Fruit fly (Drosophila melanogaster): ENCODE measurements around the gene Cchl.
A peak's percentile ranks its signal among the peaks of the same experiment; 100 is the strongest.

Cchl gene

DNA sequence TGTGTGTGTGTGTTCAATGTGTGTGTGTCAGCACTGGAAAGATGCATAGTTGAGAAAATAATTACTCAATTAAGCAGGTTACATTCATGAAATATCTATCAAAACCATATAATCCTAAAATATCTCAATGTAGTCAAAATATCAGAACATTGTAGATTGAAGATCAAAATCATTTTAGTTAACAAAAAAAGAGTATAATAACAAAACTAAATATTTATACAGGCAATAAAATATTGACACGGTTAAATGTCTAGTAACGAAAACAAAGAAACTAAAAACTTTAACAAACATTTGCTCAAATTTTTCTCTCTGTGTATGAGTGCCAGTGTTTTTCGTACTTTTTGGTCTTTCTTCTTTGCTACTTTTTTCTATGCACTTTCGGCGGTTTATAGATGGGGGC, 28.4 kb downstream of the Cchl start:
- TF ChIP-seq CG17801 (GFP tag; optimal IDR thresholded peaks at IDR 0.05; ENCODE audit: partially characterized antibody) = no peak

DNA sequence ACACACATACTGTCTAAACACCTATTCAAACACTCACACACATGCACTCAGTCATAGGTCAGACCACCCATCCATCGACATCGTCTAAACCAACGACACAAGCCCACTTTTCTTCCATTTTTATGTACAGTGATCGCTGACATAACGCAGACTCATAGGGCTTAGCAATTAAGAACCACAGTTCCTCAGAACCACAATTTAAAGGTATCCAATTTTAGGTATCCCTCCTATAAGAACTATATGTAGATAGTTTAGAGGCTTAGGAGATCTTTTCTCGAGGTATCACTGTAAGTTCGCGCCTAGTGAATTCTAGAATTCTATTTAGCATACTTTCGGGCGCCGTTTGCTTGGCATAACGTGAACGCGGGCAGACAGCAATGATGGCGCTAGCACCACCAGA, 34.4 kb downstream of the Cchl start:
- TF ChIP-seq CG17801 (GFP tag; optimal IDR thresholded peaks at IDR 0.05; ENCODE audit: partially characterized antibody) = peak; percentile 10

DNA sequence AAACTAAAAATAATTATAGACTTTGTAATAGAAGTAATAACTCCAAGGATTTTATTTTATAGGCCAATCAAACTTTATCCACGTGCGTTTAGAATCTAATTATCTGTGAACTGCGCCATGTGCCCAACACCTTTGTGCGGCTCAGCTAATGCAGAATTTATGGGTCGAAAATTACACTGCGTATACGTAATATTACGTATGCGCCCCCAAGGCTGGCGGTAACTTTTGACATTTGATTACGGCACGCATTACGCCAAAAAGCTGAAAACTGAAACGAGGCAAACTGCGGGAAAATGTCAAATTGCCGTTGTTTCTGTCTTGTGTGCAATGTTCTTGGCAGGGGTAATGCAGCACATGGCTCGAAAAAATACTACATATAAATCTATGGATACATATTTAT, 35.7 kb downstream of the Cchl start:
- TF ChIP-seq CG17801 (GFP tag; optimal IDR thresholded peaks at IDR 0.05; ENCODE audit: partially characterized antibody) = no peak

DNA sequence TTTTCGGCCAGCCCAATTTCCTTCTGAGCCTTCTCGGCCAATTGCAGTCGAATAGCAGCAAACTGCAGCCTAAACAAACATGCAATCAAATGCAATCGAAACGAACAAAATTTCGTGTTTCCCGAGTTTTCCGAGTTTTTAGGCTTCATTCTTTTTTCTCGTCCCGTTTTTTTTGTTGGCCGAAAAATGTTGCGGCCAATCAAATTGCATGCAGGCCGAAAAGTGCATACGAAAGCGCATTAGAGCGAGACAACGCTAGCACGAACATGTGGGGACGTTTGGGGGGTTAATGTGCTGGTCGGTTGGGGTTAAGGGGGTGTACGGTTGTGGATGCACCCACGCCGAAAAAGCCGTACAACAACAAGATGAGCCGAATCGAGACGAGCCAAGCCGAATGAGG, 37.5 kb downstream of the Cchl start:
- no peak for TF ChIP-seq CG17801 (GFP tag; optimal IDR thresholded peaks at IDR 0.05; ENCODE audit: partially characterized antibody)

DNA sequence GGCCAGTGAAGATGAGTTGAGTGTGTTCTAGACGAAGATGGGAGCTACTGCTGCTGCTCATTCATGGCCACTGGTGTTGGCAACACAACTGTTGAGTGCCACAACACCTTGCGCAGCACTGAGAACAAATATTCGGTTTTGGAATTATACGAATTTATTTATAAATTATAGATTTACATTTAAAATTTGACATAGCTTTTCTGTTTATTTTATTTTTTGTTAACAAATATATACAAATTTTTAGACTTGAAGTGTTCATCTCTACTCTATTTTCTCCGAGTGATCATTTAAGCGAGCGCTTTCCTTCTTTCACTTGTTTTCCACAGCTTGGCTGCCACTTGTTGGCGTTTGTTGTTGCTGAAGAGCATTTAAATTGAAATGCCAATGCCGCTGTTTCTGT, 39.7 kb downstream of the Cchl start:
- TF ChIP-seq CG17801 (GFP tag; optimal IDR thresholded peaks at IDR 0.05; ENCODE audit: partially characterized antibody) = no peak

DNA sequence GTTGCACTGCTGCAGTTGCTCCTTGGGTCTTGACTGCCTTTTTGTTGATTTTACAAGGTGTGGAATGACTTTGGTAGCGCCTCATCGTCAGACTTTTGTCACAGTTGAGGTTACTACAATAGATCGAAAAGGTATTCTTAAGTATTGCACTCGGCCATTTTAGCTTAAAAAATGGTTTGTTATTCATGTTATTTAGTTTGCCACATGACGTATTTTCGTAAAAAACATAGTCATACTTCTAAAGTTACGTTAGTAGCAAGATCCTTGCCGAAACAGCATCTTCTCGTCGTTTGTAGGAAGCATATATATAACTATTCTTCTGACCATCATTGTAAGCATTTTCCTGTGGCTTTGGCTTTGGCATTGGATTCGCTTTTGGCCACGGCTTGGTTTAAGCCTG, 47.9 kb downstream of the Cchl start:
- no peak for TF ChIP-seq CG17801 (GFP tag; optimal IDR thresholded peaks at IDR 0.05; ENCODE audit: partially characterized antibody)

DNA sequence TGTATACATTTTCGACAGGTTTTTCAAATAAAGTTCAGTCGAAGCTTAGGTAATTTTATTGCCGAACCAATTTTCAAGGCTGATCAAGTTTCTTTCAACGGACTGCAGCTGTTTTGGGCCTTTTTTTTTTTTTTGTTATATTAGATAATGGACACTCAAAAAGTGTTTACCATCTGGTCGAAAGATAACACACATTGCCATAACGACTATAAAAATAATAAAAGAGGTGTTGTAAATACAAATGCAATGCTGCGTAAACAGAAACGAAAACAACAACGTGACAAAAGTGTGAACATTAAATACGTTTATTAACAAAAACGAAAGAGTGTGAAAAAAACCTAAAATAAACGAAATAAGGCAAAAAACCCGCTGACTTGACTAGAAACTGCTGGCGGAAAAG, 49.5 kb downstream of the Cchl start:
- TF ChIP-seq CG17801 (GFP tag; optimal IDR thresholded peaks at IDR 0.05; ENCODE audit: partially characterized antibody) = peak; percentile 10

DNA sequence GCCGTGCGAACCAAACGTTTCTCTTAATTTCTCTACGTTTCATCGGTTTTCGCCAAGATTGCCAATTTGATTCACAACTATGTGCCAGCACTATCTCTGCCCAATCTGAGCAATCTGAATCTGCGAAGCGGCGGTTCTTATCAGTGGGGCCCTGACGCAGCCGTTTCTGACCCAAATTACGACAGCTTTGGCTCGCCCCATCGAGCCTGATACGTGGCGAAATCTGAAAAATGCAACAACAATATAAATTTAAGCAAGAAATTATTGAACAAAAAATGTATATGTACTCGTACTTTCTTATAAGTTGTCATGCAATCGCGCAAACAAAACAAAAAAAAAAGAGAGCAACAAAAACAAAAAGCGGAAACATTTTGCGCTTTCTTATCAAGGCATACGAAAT, 50.3 kb downstream of the Cchl start:
- no peak for TF ChIP-seq CG17801 (GFP tag; optimal IDR thresholded peaks at IDR 0.05; ENCODE audit: partially characterized antibody)

DNA sequence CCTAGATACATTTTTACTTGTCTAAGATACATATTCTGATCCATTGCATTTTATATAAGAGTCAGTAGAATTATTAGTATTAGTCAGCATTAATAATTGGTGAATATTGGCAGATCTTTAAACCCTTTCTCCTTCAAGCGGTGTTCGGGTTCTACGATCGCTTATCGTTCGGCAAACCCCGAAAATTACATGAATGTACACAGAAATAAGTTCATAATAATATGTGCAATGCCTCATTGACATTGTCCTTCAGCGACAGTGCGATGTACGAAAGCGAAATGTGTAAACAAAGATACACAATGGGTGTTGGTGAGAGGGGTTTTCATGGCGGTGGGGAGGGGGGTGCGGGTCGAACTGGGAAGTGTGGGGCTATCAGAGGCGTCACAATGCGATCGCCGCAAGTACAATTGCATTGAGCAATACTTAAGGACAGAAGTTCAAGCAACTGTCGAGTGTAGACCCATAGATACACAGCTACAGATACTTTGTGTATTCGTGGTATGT, 50.9 kb downstream of the Cchl start:
- no peak for TF ChIP-seq CG17801 (GFP tag; optimal IDR thresholded peaks at IDR 0.05; ENCODE audit: partially characterized antibody)
